Fruit fly (Drosophila melanogaster): ENCODE data around the gene glo.

glo gene

DNA sequence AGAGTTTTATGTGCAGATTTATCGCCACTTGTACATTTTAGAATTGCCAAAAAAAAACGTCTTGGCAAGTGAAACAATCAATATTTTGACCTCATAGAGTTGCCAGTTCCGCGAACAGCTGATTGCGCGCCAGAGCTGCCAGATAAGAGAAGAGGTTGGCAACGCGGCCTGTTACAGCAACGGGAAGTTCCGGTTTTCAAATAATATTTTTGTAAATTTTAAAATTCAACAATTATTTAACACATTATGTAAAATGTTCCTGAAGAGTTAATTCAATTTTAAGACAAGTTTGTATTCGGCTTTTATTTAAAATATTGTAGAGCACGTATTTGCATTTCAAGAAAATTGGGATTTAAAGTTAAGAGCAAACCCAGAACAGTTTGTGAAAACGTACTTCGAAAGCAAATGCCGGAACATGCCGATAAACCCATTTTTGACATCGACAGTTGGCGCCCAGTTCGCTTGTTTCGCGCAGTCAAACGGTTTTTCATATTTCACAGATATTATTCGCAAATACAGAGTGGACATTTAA, 32.5 kb downstream of the glo start, which contains the start of the genes prd1 and HisCl1 (continued):
- TF ChIP-seq bsh (GFP tag; optimal IDR thresholded peaks at IDR 0.05), result no peak
- no peak; the same call in 1 of the 2 replicates for TF ChIP-seq danr (GFP tag; IDR thresholded peaks at IDR 0.05)
- TF ChIP-seq HmgD (GFP tag; optimal IDR thresholded peaks at IDR 0.05), result no peak
- peak; percentile 31 for TF ChIP-seq CG2202 (tag; optimal IDR thresholded peaks at IDR 0.05)
- TF ChIP-seq amos (GFP tag; IDR thresholded peaks at IDR 0.05; ENCODE audit: partially characterized antibody), result no peak
- TF ChIP-seq Gsc (GFP tag; IDR thresholded peaks at IDR 0.05), result no peak
- peak; percentile 47 for TF ChIP-seq CG14014 (GFP tag; IDR thresholded peaks at IDR 0.05)
- 0 out of 3 replicates have a peak, but pooled peaks have one; percentile 40 for TF ChIP-seq CG2199 (GFP tag; IDR thresholded peaks at IDR 0.05)
- TF ChIP-seq Deaf1 (tag; optimal IDR thresholded peaks at IDR 0.05), result no peak
- peak; percentile 23; the same call in 1 of the 2 replicates for TF ChIP-seq cas (GFP tag; IDR thresholded peaks at IDR 0.05)
- TF ChIP-seq crol (GFP tag; IDR thresholded peaks at IDR 0.05), result no peak
- peak; percentile 61 for TF ChIP-seq CG1602 (GFP tag; optimal IDR thresholded peaks at IDR 0.05)
- peak; percentile 37; the same call in 1 of the 4 replicates for TF ChIP-seq Gug (GFP tag; IDR thresholded peaks at IDR 0.05)
- peak; percentile 44 for TF ChIP-seq CG1529 (GFP tag; optimal IDR thresholded peaks at IDR 0.05)
- TF ChIP-seq oc (tag; optimal IDR thresholded peaks at IDR 0.05), result no peak
- no peak for TF ChIP-seq CG14965 (GFP tag; optimal IDR thresholded peaks at IDR 0.05; ENCODE audit: borderline replicate concordance)
- 0 out of 2 replicates have a peak, but pooled peaks have one; percentile 38 for TF ChIP-seq sna (GFP tag; IDR thresholded peaks at IDR 0.05; ENCODE audit: partially characterized antibody)
- peak; percentile 80 for TF ChIP-seq CG11456 (GFP tag; IDR thresholded peaks at IDR 0.05)
- peak; percentile 71 for TF ChIP-seq CG10267 (tag; optimal IDR thresholded peaks at IDR 0.05)
- no peak for TF ChIP-seq CG1024 (GFP tag; IDR thresholded peaks at IDR 0.05)
- TF ChIP-seq CG14050 (GFP tag; IDR thresholded peaks at IDR 0.05), result peak; percentile 35; the same call in 1 of the 3 replicates
- TF ChIP-seq Bdp1 (GFP tag; optimal IDR thresholded peaks at IDR 0.05), result peak; percentile 36
- TF ChIP-seq gce (GFP tag; IDR thresholded peaks at IDR 0.05), result peak; percentile 37; the same call in 1 of the 3 replicates
- no peak for TF ChIP-seq sens-2 (GFP tag; IDR thresholded peaks at IDR 0.05)
- no peak for TF ChIP-seq lov (optimal IDR thresholded peaks at IDR 0.05)
- 0 out of 3 replicates have a peak, but pooled peaks have one; percentile 65 for TF ChIP-seq lov (GFP tag; IDR thresholded peaks at IDR 0.05)
- TF ChIP-seq Tbp (GFP tag; optimal IDR thresholded peaks at IDR 0.05), result no peak
- no peak for TF ChIP-seq CG1603 (tag; optimal IDR thresholded peaks at IDR 0.05)
- no peak for TF ChIP-seq zf30C (GFP tag; optimal IDR thresholded peaks at IDR 0.05)
- no peak for TF ChIP-seq fru (optimal IDR thresholded peaks at IDR 0.05)
- peak; percentile 90 to 98 for TF ChIP-seq crp (GFP tag; optimal IDR thresholded peaks at IDR 0.05)
- TF ChIP-seq CG14667 (GFP tag; IDR thresholded peaks at IDR 0.05), result no peak
- TF ChIP-seq CG11696 (GFP tag; IDR thresholded peaks at IDR 0.05), result peak; percentile 52
- TF ChIP-seq CG4328 (GFP tag; optimal IDR thresholded peaks at IDR 0.05), result peak; percentile 75
- peak; percentile 72 to 94 for TF ChIP-seq Pdp1 (GFP tag; optimal IDR thresholded peaks at IDR 0.05)
- TF ChIP-seq grau (tag; optimal IDR thresholded peaks at IDR 0.05), result no peak
- no peak for TF ChIP-seq CG11504 (tag; optimal IDR thresholded peaks at IDR 0.05)
- peak; percentile 55 for TF ChIP-seq CG8944 (GFP tag; optimal IDR thresholded peaks at IDR 0.05)
- TF ChIP-seq bbx (GFP tag; IDR thresholded peaks at IDR 0.05; ENCODE audit: partially characterized antibody), result no peak
- 0 out of 2 replicates have a peak, but pooled peaks have one; percentile 23 for TF ChIP-seq CG11085 (GFP tag; IDR thresholded peaks at IDR 0.05)
- no peak for TF ChIP-seq Hey (tag; optimal IDR thresholded peaks at IDR 0.05)
- TF ChIP-seq Jarid2 (GFP tag; optimal IDR thresholded peaks at IDR 0.05), result no peak
- TF ChIP-seq run (tag; optimal IDR thresholded peaks at IDR 0.05), result peak; percentile 50
- TF ChIP-seq CG32772 (GFP tag; IDR thresholded peaks at IDR 0.05), result peak; percentile 57
- TF ChIP-seq CG12071 (GFP tag; optimal IDR thresholded peaks at IDR 0.05), result no peak
- TF ChIP-seq Taf1 (GFP tag; IDR thresholded peaks at IDR 0.05), result no peak; the same call in 1 of the 2 replicates
- no peak for TF ChIP-seq ewg (GFP tag; optimal IDR thresholded peaks at IDR 0.05)
- peak; percentile 58; the same call in 1 of the 2 replicates for TF ChIP-seq stc (GFP tag; IDR thresholded peaks at IDR 0.05)
- no peak for TF ChIP-seq cad (GFP tag; optimal IDR thresholded peaks at IDR 0.05)
- no peak for TF ChIP-seq CG10147 (GFP tag; optimal IDR thresholded peaks at IDR 0.05)
- TF ChIP-seq CG14441 (GFP tag; IDR thresholded peaks at IDR 0.05), result peak; percentile 69
